Worm (Caenorhabditis elegans) whole organism, young adult: ENCODE results near the gene C13C4.8.

ENCODE experiments used
- B0261.1 ChIP-seq: sonication (generic microtip); optimal IDR thresholded peaks from 2 replicates; lab custom pipeline; 2016; ENCODE audit warnings: mild to moderate bottlenecking, missing genetic modification characterization, moderate library complexity, missing compliant biosample characterization
- F10E7.11 ChIP-seq: sonication (generic microtip); optimal IDR thresholded peaks from 2 replicates; lab custom pipeline; 2017; ENCODE audit warnings: mild to moderate bottlenecking, missing genetic modification characterization, moderate library complexity, missing compliant biosample characterization
- F49E8.2 ChIP-seq: sonication (generic microtip); optimal IDR thresholded peaks from 3 replicates; lab custom pipeline; 2017; ENCODE audit warnings: missing genetic modification characterization, mild to moderate bottlenecking, missing compliant biosample characterization, antibody characterized with exemption, moderate library complexity; ENCODE audit not compliant: insufficient read depth
- T07F8.4 ChIP-seq: sonication (generic microtip); optimal IDR thresholded peaks from 2 replicates; lab custom pipeline; 2016; ENCODE audit warnings: mild to moderate bottlenecking, missing genetic modification characterization, moderate library complexity, missing compliant biosample characterization
- Y53G8AR.9 ChIP-seq: fragments of 200-800 bp; sonication (Bioruptor generic); conservative IDR thresholded peaks from 2 replicates; pipeline ENCODE4 v1.3.6; 2022; ENCODE audit warnings: missing genetic modification reagents, missing genetic modification characterization, missing compliant biosample characterization
- ama-1 ChIP-seq, 3 experiments: fragments of 150-350 bp in 1 of 3; sonication (generic microtip) in 2 of 3; optimal IDR thresholded peaks; 2 replicates each; lab custom pipeline; 2014 to 2018; ENCODE audit warnings: missing biosample characterization in 2 of 3, missing genetic modification characterization in 2 of 3, missing genetic modification reagents in 2 of 3
- aptf-2 ChIP-seq: fragments of 200-800 bp; sonication (Bioruptor generic); conservative IDR thresholded peaks from 2 replicates; pipeline ENCODE4 v1.3.6; 2022; ENCODE audit warnings: missing genetic modification reagents, missing genetic modification characterization, missing compliant biosample characterization
- attf-6 ChIP-seq: fragments of 200-800 bp; sonication (Bioruptor generic); IDR thresholded peaks from 2 replicates; pipeline ENCODE4 v1.3.6; 2022; ENCODE audit warnings: missing genetic modification reagents, missing genetic modification characterization, missing compliant biosample characterization
- ccch-3 ChIP-seq: fragments of 200-800 bp; sonication (Bioruptor generic); optimal IDR thresholded peaks from 2 replicates; lab custom pipeline; 2018; ENCODE audit warnings: mild to moderate bottlenecking, missing genetic modification characterization, missing compliant biosample characterization
- ceh-27 ChIP-seq: fragments of 200-800 bp; sonication (Bioruptor generic); optimal IDR thresholded peaks from 2 replicates; lab custom pipeline; 2018; ENCODE audit warnings: mild to moderate bottlenecking, missing genetic modification characterization, moderate library complexity, missing compliant biosample characterization
- ceh-58 ChIP-seq: fragments of 200-800 bp; sonication (Bioruptor generic); IDR thresholded peaks from 2 replicates; pipeline ENCODE4 v1.3.6; 2022; ENCODE audit warnings: missing genetic modification characterization, missing compliant biosample characterization
- die-1 ChIP-seq: sonication (generic microtip); optimal IDR thresholded peaks from 2 replicates; lab custom pipeline; 2016; ENCODE audit warnings: missing genotype, mild to moderate bottlenecking, missing genetic modification characterization, missing compliant biosample characterization
- dox-1 ChIP-seq: fragments of 200-800 bp; sonication (Bioruptor generic); IDR thresholded peaks from 2 replicates; pipeline ENCODE4 v1.3.6; 2022; ENCODE audit warnings: missing genetic modification reagents, missing genetic modification characterization, missing compliant biosample characterization
- efl-1 ChIP-seq: fragments of 150-350 bp; optimal IDR thresholded peaks from 2 replicates; lab custom pipeline; 2014; ENCODE audit warnings: missing biosample characterization, missing genetic modification reagents, missing genetic modification characterization
- egl-18 ChIP-seq: fragments of 200-800 bp; sonication (Bioruptor generic); IDR thresholded peaks from 2 replicates; pipeline ENCODE4 v1.3.6; 2022; ENCODE audit warnings: missing genetic modification reagents, missing genetic modification characterization, missing compliant biosample characterization
- fkh-3 ChIP-seq: sonication (generic microtip); optimal IDR thresholded peaks from 2 replicates; lab custom pipeline; 2016; ENCODE audit warnings: mild to moderate bottlenecking, missing genetic modification characterization, missing compliant biosample characterization
- gei-17 ChIP-seq: fragments of 200-800 bp; sonication (Bioruptor generic); optimal IDR thresholded peaks from 2 replicates; lab custom pipeline; 2018; ENCODE audit warnings: mild to moderate bottlenecking, missing genetic modification characterization, missing compliant biosample characterization
- him-1 ChIP-seq: sonication (generic microtip); optimal IDR thresholded peaks from 2 replicates; lab custom pipeline; 2016; ENCODE audit warnings: missing genotype, missing genetic modification reagents, missing genetic modification characterization, missing compliant biosample characterization
- hlh-12 ChIP-seq: sonication (generic microtip); optimal IDR thresholded peaks from 2 replicates; lab custom pipeline; 2016; ENCODE audit warnings: missing genetic modification characterization, missing compliant biosample characterization
- hlh-26 ChIP-seq: fragments of 200-800 bp; sonication (Bioruptor generic); conservative IDR thresholded peaks from 2 replicates; pipeline ENCODE4 v1.3.6; 2022; ENCODE audit warnings: missing genetic modification reagents, missing genetic modification characterization, missing compliant biosample characterization
- lag-1 ChIP-seq: fragments of 200-800 bp; sonication (Bioruptor generic); IDR thresholded peaks from 2 replicates; pipeline ENCODE4 v1.3.6; 2022; ENCODE audit warnings: missing genetic modification reagents, missing genetic modification characterization, missing compliant biosample characterization
- let-526 ChIP-seq: fragments of 200-800 bp; sonication (Bioruptor generic); IDR thresholded peaks from 2 replicates; pipeline ENCODE4 v1.3.6; 2022; ENCODE audit warnings: missing genetic modification reagents, missing genetic modification characterization, missing compliant biosample characterization
- lin-35 ChIP-seq, 3 experiments: fragments of 150-350 bp in 2 of 3; sonication (generic microtip) in 1 of 3; optimal IDR thresholded peaks; 2 replicates each; lab custom pipeline; 2014 to 2018; ENCODE audit warnings: missing biosample characterization in 3 of 3, missing genetic modification characterization in 3 of 3, missing genetic modification reagents in 3 of 3
- lsl-1 ChIP-seq: fragments of 200-800 bp; sonication (Bioruptor generic); optimal IDR thresholded peaks from 2 replicates; lab custom pipeline; 2018; ENCODE audit warnings: mild to moderate bottlenecking, missing genetic modification characterization, moderate library complexity, missing compliant biosample characterization
- madf-8 ChIP-seq: fragments of 200-800 bp; sonication (Bioruptor generic); conservative IDR thresholded peaks from 2 replicates; pipeline ENCODE4 v1.3.6; 2022; ENCODE audit warnings: missing genetic modification reagents, missing genetic modification characterization, missing compliant biosample characterization
- mes-4 ChIP-seq: sonication (generic microtip); optimal IDR thresholded peaks from 2 replicates; lab custom pipeline; 2016; ENCODE audit warnings: missing genotype, missing genetic modification characterization, missing compliant biosample characterization
- nfya-1 ChIP-seq: sonication (generic microtip); optimal IDR thresholded peaks from 2 replicates; lab custom pipeline; 2017; ENCODE audit warnings: antibody characterized with exemption, missing compliant biosample characterization, missing genetic modification characterization, borderline replicate concordance; ENCODE audit not compliant: insufficient read depth
- nfyb-1 ChIP-seq: fragments of 200-800 bp; sonication (Bioruptor generic); IDR thresholded peaks from 2 replicates; pipeline ENCODE4 v1.3.6; 2022; ENCODE audit warnings: missing genetic modification reagents, missing genetic modification characterization, missing compliant biosample characterization
- nhr-179 ChIP-seq: sonication (generic microtip); optimal IDR thresholded peaks from 2 replicates; lab custom pipeline; 2016; ENCODE audit warnings: mild to moderate bottlenecking, missing genetic modification characterization, missing compliant biosample characterization
- nhr-27 ChIP-seq: fragments of 200-800 bp; sonication (Bioruptor generic); optimal IDR thresholded peaks from 2 replicates; lab custom pipeline; 2018; ENCODE audit warnings: mild to moderate bottlenecking, missing genetic modification characterization, moderate library complexity, missing compliant biosample characterization
- nhr-80 ChIP-seq: sonication (generic microtip); optimal IDR thresholded peaks from 2 replicates; lab custom pipeline; 2016; ENCODE audit warnings: missing genetic modification characterization, missing compliant biosample characterization
- pha-4 ChIP-seq: fragments of 150-350 bp; sonication (generic microtip); optimal IDR thresholded peaks from 2 replicates; lab custom pipeline; 2014; ENCODE audit warnings: missing biosample characterization, missing genetic modification reagents, missing genetic modification characterization
- somi-1 ChIP-seq: fragments of 200-800 bp; sonication (Bioruptor generic); optimal IDR thresholded peaks from 2 replicates; lab custom pipeline; 2018; ENCODE audit warnings: mild to moderate bottlenecking, missing genetic modification characterization, missing compliant biosample characterization
- sptf-2 ChIP-seq: fragments of 200-800 bp; sonication (Bioruptor generic); optimal IDR thresholded peaks from 2 replicates; lab custom pipeline; 2018; ENCODE audit warnings: mild to moderate bottlenecking, missing genetic modification characterization, missing compliant biosample characterization
- tlf-1 ChIP-seq: fragments of 200-800 bp; sonication (Bioruptor generic); optimal IDR thresholded peaks from 2 replicates; lab custom pipeline; 2018; ENCODE audit warnings: mild to moderate bottlenecking, missing genetic modification characterization, missing compliant biosample characterization
- xnd-1 ChIP-seq: sonication (generic microtip); optimal IDR thresholded peaks from 2 replicates; lab custom pipeline; 2016; ENCODE audit warnings: missing genotype, missing genetic modification reagents, missing genetic modification characterization, missing compliant biosample characterization
- zim-3 ChIP-seq: sonication (generic microtip); optimal IDR thresholded peaks from 2 replicates; lab custom pipeline; 2017; ENCODE audit warnings: mild to moderate bottlenecking, missing genetic modification characterization, moderate library complexity, missing compliant biosample characterization
- ztf-18 ChIP-seq: sonication (generic microtip); optimal IDR thresholded peaks from 2 replicates; lab custom pipeline; 2016; ENCODE audit warnings: missing genotype, mild to moderate bottlenecking, missing genetic modification characterization, missing compliant biosample characterization
- ztf-22 ChIP-seq: fragments of 200-800 bp; sonication (Bioruptor generic); optimal IDR thresholded peaks from 2 replicates; lab custom pipeline; 2018; ENCODE audit warnings: mild to moderate bottlenecking, missing genetic modification characterization, moderate library complexity, missing compliant biosample characterization

The C13C4.8 gene

DNA sequence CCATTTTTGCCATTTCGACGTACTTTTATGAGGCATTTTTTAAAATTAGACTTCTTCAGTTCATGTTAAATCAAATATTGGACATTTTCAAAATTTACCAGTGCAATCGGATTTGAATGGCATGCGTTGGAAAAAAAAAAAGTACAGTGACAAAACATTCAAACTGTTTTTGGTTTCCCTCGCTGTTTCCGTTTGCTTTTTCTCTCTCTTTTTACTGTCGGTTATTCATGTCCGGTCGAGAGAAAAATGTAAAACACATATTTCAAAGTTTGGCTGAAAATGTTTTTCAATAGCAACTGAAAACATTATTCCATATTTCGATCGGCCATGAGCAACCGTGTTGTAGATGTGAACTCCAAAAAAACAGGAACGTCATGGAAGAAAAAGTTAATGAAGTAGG lies 22.8 kb downstream of the C13C4.8 start, which contains the start of gene C27A7.3:
Gene C27A7.3 (plus strand): TSS at position 301 of the 400 bp plus-strand sequence.
- TF ChIP-seq fkh-3 (no peak), pha-4 (tag; lab: Kevin White, UChicago) (no peak), Y53G8AR.9 (no peak), nfya-1 (tag; lab: Kevin White, UChicago) (no peak), B0261.1 (tag; lab: Kevin White, UChicago) (no peak), him-1 (no peak), sptf-2 (GFP tag; lab: Kevin White, UChicago) (no peak), lsl-1 (GFP tag; lab: Kevin White, UChicago) (no peak)

ce11 chrV:12150607-12151006 lies 32.8 kb downstream of the C13C4.8 start, which contains the start of gene che-11:
Gene che-11 (minus strand): TSS chrV:12150707.
- no peak for TF ChIP-seq let-526 (GFP tag; lab: Robert Waterston, UW)
- TF ChIP-seq ama-1 (optimal IDR thresholded peaks at IDR 0.05; lab: Kevin White, UChicago): no peak
- no peak for TF ChIP-seq ama-1 (GFP tag; optimal IDR thresholded peaks at IDR 0.05; lab: Kevin White, UChicago)
- no peak for TF ChIP-seq madf-8 (GFP tag; lab: Robert Waterston, UW)
- TF ChIP-seq somi-1 (GFP tag; lab: Kevin White, UChicago): no peak
- no peak for TF ChIP-seq zim-3 (tag; lab: Kevin White, UChicago)
- TF ChIP-seq nfyb-1 (GFP tag; lab: Robert Waterston, UW): no peak
- TF ChIP-seq hlh-26 (GFP tag; lab: Robert Waterston, UW): no peak
- TF ChIP-seq dox-1 (GFP tag; lab: Robert Waterston, UW): no peak
- TF ChIP-seq mes-4 (tag; lab: Kevin White, UChicago): no peak
- TF ChIP-seq, all 124 proteins: peak for 0

DNA sequence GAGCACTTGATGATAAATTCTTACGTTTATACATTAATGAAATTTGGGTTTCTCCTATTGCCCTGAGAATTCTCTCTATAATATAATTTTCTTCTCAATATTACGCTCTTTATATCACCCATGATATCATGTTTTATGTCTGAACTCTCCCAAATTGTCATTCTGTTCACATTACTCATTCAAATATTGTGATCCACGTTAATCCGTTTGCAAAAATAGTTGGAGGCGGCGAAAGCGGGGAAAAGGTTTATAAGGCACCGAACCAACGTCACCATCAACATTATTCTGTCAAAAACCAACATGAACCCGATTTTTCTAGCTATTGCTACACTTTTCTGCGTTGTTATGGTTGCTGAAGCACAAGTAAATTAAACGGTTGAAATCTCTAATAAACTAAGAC lies 35.1 kb downstream of the C13C4.8 start, which contains the start of gene C27A7.8:
Gene C27A7.8 (plus strand): TSS at position 301 of the 400 bp plus-strand sequence.
- TF ChIP-seq Y53G8AR.9: no peak
- TF ChIP-seq lin-35 (GFP tag; optimal IDR thresholded peaks at IDR 0.05; lab: Kevin White, UChicago): no peak
- TF ChIP-seq nhr-179: no peak
- no peak for TF ChIP-seq egl-18
- no peak for TF ChIP-seq aptf-2
- no peak for TF ChIP-seq die-1
- TF ChIP-seq nhr-80 (tag; lab: Kevin White, UChicago): no peak

ce11 chrV:12153784-12154183 lies 36.0 kb downstream of the C13C4.8 start:
- TF ChIP-seq F49E8.2 (tag; lab: Kevin White, UChicago): no peak
- no peak for TF ChIP-seq tlf-1 (GFP tag; lab: Kevin White, UChicago)
- no peak for TF ChIP-seq ceh-58 (GFP tag; lab: Robert Waterston, UW)
- TF ChIP-seq efl-1 (GFP tag; lab: Kevin White, UChicago): no peak
- TF ChIP-seq ccch-3 (GFP tag; lab: Kevin White, UChicago): no peak
- TF ChIP-seq gei-17: no peak
- TF ChIP-seq ztf-18 (tag; lab: Kevin White, UChicago): no peak
- no peak for TF ChIP-seq xnd-1 (tag; lab: Kevin White, UChicago)
- TF ChIP-seq attf-6 (GFP tag; lab: Robert Waterston, UW): no peak
- TF ChIP-seq, all 124 proteins: peak for 0

DNA sequence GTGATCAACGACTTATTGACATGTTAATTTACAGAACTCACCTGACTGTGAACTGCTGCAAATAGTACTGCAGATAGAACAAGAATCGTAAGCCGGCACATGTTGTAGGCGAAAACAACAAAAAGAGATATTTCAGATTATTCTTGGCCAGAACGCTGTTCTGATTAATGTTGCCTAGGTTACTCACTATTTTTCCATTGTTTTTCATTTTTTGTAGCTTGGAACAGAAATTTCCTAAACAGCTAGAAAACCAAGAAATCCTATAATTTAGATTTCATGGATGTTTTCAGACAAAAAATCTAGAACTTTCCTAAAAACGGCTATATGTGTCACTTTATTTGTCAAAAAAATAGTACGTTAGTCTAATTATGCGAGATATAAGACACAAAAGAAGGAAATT lies 36.8 kb downstream of the C13C4.8 start, which contains the start of gene C27A7.9:
Gene C27A7.9 (minus strand): TSS at position 101 of the 400 bp plus-strand sequence.
- TF ChIP-seq ccch-3 (GFP tag; lab: Kevin White, UChicago) (no peak), xnd-1 (tag; lab: Kevin White, UChicago) (no peak), F10E7.11 (tag; lab: Kevin White, UChicago) (no peak), lag-1 (GFP tag; lab: Robert Waterston, UW) (no peak), ceh-27 (GFP tag; lab: Kevin White, UChicago) (no peak), nhr-27 (tag; lab: Kevin White, UChicago) (no peak), hlh-12 (tag; lab: Kevin White, UChicago) (no peak), ztf-22 (GFP tag; lab: Kevin White, UChicago) (no peak), attf-6 (GFP tag; lab: Robert Waterston, UW) (no peak), T07F8.4 (tag; lab: Kevin White, UChicago) (no peak)
